Worm (Caenorhabditis elegans) whole organism, L1 larva: ENCODE measurements around the gene znf-593.
A peak's percentile ranks its signal among the peaks of the same experiment; 100 is the strongest.

Experiments
- C04F5.9 ChIP-seq: sonication (generic microtip); optimal IDR thresholded peaks from 2 replicates; lab custom pipeline; 2016; ENCODE audit warnings: missing genetic modification characterization, missing compliant biosample characterization
- C16A3.4 ChIP-seq: fragments of 150-350 bp; optimal IDR thresholded peaks from 2 replicates; lab custom pipeline; 2014; ENCODE audit warnings: missing biosample characterization, missing genetic modification characterization
- Y116A8C.19 ChIP-seq: sonication (generic microtip); optimal IDR thresholded peaks from 2 replicates; lab custom pipeline; 2016; ENCODE audit warnings: missing compliant biosample characterization, missing genetic modification characterization, borderline replicate concordance
- alr-1 ChIP-seq: fragments of 200-800 bp; sonication (Bioruptor generic); optimal IDR thresholded peaks from 2 replicates; lab custom pipeline; 2018; ENCODE audit warnings: borderline replicate concordance, mild to moderate bottlenecking, missing genetic modification characterization, missing compliant biosample characterization
- blmp-1 ChIP-seq: fragments of 150-350 bp; optimal IDR thresholded peaks from 2 replicates; lab custom pipeline; 2014; ENCODE audit warnings: missing biosample characterization, missing genetic modification characterization
- ceh-8 ChIP-seq: fragments of 200-800 bp; sonication (Bioruptor generic); optimal IDR thresholded peaks from 2 replicates; lab custom pipeline; 2018; ENCODE audit warnings: mild to moderate bottlenecking, missing genetic modification characterization, moderate library complexity, missing compliant biosample characterization
- dpl-1 ChIP-seq, 3 experiments: fragments of 150-350 bp in 2 of 3; sonication (generic microtip) in 1 of 3; optimal IDR thresholded peaks; 2 replicates each; lab custom pipeline; 2014 to 2017; ENCODE audit warnings: missing biosample characterization in 3 of 3, missing genetic modification characterization in 3 of 3, missing genetic modification reagents in 3 of 3
- dsc-1 ChIP-seq: sonication (generic microtip); optimal IDR thresholded peaks from 2 replicates; lab custom pipeline; 2016; ENCODE audit warnings: mild to moderate bottlenecking, missing genetic modification characterization, missing compliant biosample characterization
- efl-1 ChIP-seq, 4 experiments: fragments of 150-350 bp; optimal IDR thresholded peaks in 3 of 4; peaks in 1 of 4; 1 replicate in 1 of 4; 2 replicates in 3 of 4; lab custom pipeline; 2014; ENCODE audit warnings: missing biosample characterization in 2 of 4, missing genetic modification characterization in 2 of 4, missing genetic modification reagents in 2 of 4
- efl-3 ChIP-seq: fragments of 200-800 bp; sonication (Bioruptor generic); optimal IDR thresholded peaks from 2 replicates; lab custom pipeline; 2018; ENCODE audit warnings: mild to moderate bottlenecking, missing genetic modification characterization, missing compliant biosample characterization
- egl-13 ChIP-seq: sonication (generic microtip); optimal IDR thresholded peaks from 2 replicates; lab custom pipeline; 2016; ENCODE audit warnings: missing genotype, missing genetic modification reagents, missing genetic modification characterization, missing compliant biosample characterization
- egl-27 ChIP-seq, 2 experiments: fragments of 150-350 bp in 1 of 2; sonication (generic microtip); optimal IDR thresholded peaks; 3 replicates each; lab custom pipeline; 2017 to 2018; ENCODE audit warnings: missing biosample characterization in 2 of 2, missing genetic modification characterization in 2 of 2, missing genetic modification reagents in 2 of 2
- elt-3 ChIP-seq, 6 experiments: fragments of 150-350 bp in 1 of 6; sonication (generic microtip); optimal IDR thresholded peaks; 2 replicates each; lab custom pipeline; 2017 to 2018; ENCODE audit warnings: missing biosample characterization in 6 of 6, missing genetic modification characterization in 6 of 6, inconsistent platforms in 1 of 6
- ets-5 ChIP-seq: fragments of 200-800 bp; sonication (Bioruptor generic); IDR thresholded peaks from 2 replicates; pipeline ENCODE4 v1.3.6; 2022; ENCODE audit warnings: missing genetic modification characterization, missing compliant biosample characterization
- fkh-10 ChIP-seq: sonication (generic microtip); optimal IDR thresholded peaks from 2 replicates; lab custom pipeline; 2017; ENCODE audit warnings: missing biosample characterization, missing genetic modification reagents, missing genetic modification characterization
- fkh-4 ChIP-seq: sonication (generic microtip); optimal IDR thresholded peaks from 2 replicates; lab custom pipeline; 2016; ENCODE audit warnings: missing compliant biosample characterization, missing genetic modification characterization, borderline replicate concordance
- fkh-8 ChIP-seq: sonication (generic microtip); optimal IDR thresholded peaks from 2 replicates; lab custom pipeline; 2016; ENCODE audit warnings: mild to moderate bottlenecking, missing genetic modification characterization, missing compliant biosample characterization
- fos-1 ChIP-seq: fragments of 150-350 bp; optimal IDR thresholded peaks from 2 replicates; lab custom pipeline; 2014; ENCODE audit warnings: missing biosample characterization, missing genetic modification characterization
- grh-1 ChIP-seq: fragments of 200-800 bp; sonication (Bioruptor generic); IDR thresholded peaks from 2 replicates; pipeline ENCODE4 v1.3.6; 2022; ENCODE audit warnings: missing genetic modification reagents, missing genetic modification characterization, missing compliant biosample characterization
- hlh-17 ChIP-seq: fragments of 200-800 bp; sonication (Bioruptor generic); optimal IDR thresholded peaks from 2 replicates; lab custom pipeline; 2018; ENCODE audit warnings: missing genetic modification characterization, mild to moderate bottlenecking, missing compliant biosample characterization, moderate library complexity, borderline replicate concordance
- hpl-2 ChIP-seq: fragments of 150-350 bp; optimal IDR thresholded peaks from 2 replicates; lab custom pipeline; 2014; ENCODE audit warnings: missing biosample characterization, missing genetic modification reagents, missing genetic modification characterization
- irx-1 ChIP-seq: sonication (generic microtip); optimal IDR thresholded peaks from 2 replicates; lab custom pipeline; 2016; ENCODE audit warnings: missing genetic modification characterization, missing compliant biosample characterization
- jun-1 ChIP-seq: fragments of 150-350 bp; optimal IDR thresholded peaks from 2 replicates; lab custom pipeline; 2014; ENCODE audit warnings: missing biosample characterization, missing genetic modification reagents, missing genetic modification characterization
- lin-13 ChIP-seq: fragments of 150-350 bp; optimal IDR thresholded peaks from 2 replicates; lab custom pipeline; 2014; ENCODE audit warnings: missing biosample characterization, missing genetic modification reagents, missing genetic modification characterization
- lin-15B ChIP-seq: fragments of 150-350 bp; sonication (generic microtip); optimal IDR thresholded peaks from 3 replicates; lab custom pipeline; 2014; ENCODE audit warnings: missing biosample characterization, missing genetic modification characterization
- lin-35 ChIP-seq, 2 experiments: fragments of 150-350 bp; optimal IDR thresholded peaks; 2 replicates each; lab custom pipeline; 2014; ENCODE audit warnings: missing biosample characterization in 2 of 2, missing genetic modification characterization in 2 of 2, missing genetic modification reagents in 2 of 2
- lin-39 ChIP-seq: fragments of 150-350 bp; optimal IDR thresholded peaks from 2 replicates; lab custom pipeline; 2014; ENCODE audit warnings: missing biosample characterization, missing genetic modification reagents, missing genetic modification characterization
- lir-3 ChIP-seq: sonication (generic microtip); optimal IDR thresholded peaks from 2 replicates; lab custom pipeline; 2016; ENCODE audit warnings: mild to moderate bottlenecking, missing genetic modification characterization, moderate library complexity, missing compliant biosample characterization; ENCODE audit not compliant: poor library complexity
- mdl-1 ChIP-seq, 2 experiments: fragments of 150-350 bp; optimal IDR thresholded peaks; 2 replicates each; lab custom pipeline; 2014 to 2017; ENCODE audit warnings: missing biosample characterization in 2 of 2, missing genetic modification characterization in 2 of 2, inconsistent platforms in 1 of 2
- mef-2 ChIP-seq: fragments of 150-350 bp; optimal IDR thresholded peaks from 2 replicates; lab custom pipeline; 2014; ENCODE audit warnings: missing biosample characterization, missing genetic modification characterization
- nhr-11 ChIP-seq: fragments of 150-350 bp; optimal IDR thresholded peaks from 2 replicates; lab custom pipeline; 2014; ENCODE audit warnings: missing biosample characterization, missing genetic modification characterization
- nhr-19 ChIP-seq: fragments of 200-800 bp; sonication (Bioruptor generic); conservative IDR thresholded peaks from 2 replicates; pipeline ENCODE4 v1.3.6; 2022; ENCODE audit warnings: missing genetic modification characterization, missing compliant biosample characterization
- nhr-20 ChIP-seq: sonication (generic microtip); optimal IDR thresholded peaks from 2 replicates; lab custom pipeline; 2016; ENCODE audit warnings: mild to moderate bottlenecking, missing genetic modification characterization, missing compliant biosample characterization
- nhr-47 ChIP-seq: sonication (generic microtip); optimal IDR thresholded peaks from 2 replicates; lab custom pipeline; 2016; ENCODE audit warnings: mild to moderate bottlenecking, missing genetic modification characterization, moderate library complexity, missing compliant biosample characterization
- nhr-84 ChIP-seq: sonication (generic microtip); optimal IDR thresholded peaks from 2 replicates; lab custom pipeline; 2017; ENCODE audit warnings: missing biosample characterization, missing genetic modification characterization
- pag-3 ChIP-seq: sonication (generic microtip); optimal IDR thresholded peaks from 2 replicates; lab custom pipeline; 2017; ENCODE audit warnings: missing genetic modification characterization, mild to moderate bottlenecking, missing compliant biosample characterization, antibody characterized with exemption, borderline replicate concordance; ENCODE audit not compliant: insufficient read depth
- pax-3 ChIP-seq: fragments of 200-800 bp; sonication (Bioruptor generic); optimal IDR thresholded peaks from 2 replicates; lab custom pipeline; 2018; ENCODE audit warnings: mild to moderate bottlenecking, missing genetic modification characterization, moderate library complexity, missing compliant biosample characterization
- pqm-1 ChIP-seq: sonication (generic microtip); optimal IDR thresholded peaks from 3 replicates; lab custom pipeline; 2017; ENCODE audit warnings: missing biosample characterization, missing genetic modification characterization
- rnt-1 ChIP-seq: sonication (generic microtip); optimal IDR thresholded peaks from 2 replicates; lab custom pipeline; 2016; ENCODE audit warnings: mild to moderate bottlenecking, missing genetic modification characterization, moderate library complexity, missing compliant biosample characterization
- skn-1 ChIP-seq: fragments of 150-350 bp; optimal IDR thresholded peaks from 2 replicates; lab custom pipeline; 2014; ENCODE audit warnings: missing biosample characterization, missing genetic modification characterization
- snpc-4 ChIP-seq: fragments of 150-350 bp; optimal IDR thresholded peaks from 2 replicates; lab custom pipeline; 2014; ENCODE audit warnings: missing biosample characterization, missing genetic modification characterization
- snu-23 ChIP-seq: sonication (generic microtip); optimal IDR thresholded peaks from 2 replicates; lab custom pipeline; 2016; ENCODE audit warnings: missing genetic modification characterization, missing compliant biosample characterization
- sup-37 ChIP-seq: fragments of 200-800 bp; sonication (Bioruptor generic); optimal IDR thresholded peaks from 2 replicates; lab custom pipeline; 2018; ENCODE audit warnings: mild to moderate bottlenecking, missing genetic modification characterization, missing compliant biosample characterization
- swsn-7 ChIP-seq: sonication (generic microtip); optimal IDR thresholded peaks from 2 replicates; lab custom pipeline; 2016; ENCODE audit warnings: missing genetic modification characterization, missing compliant biosample characterization
- unc-130 ChIP-seq: fragments of 150-350 bp; optimal IDR thresholded peaks from 2 replicates; lab custom pipeline; 2017; ENCODE audit warnings: missing biosample characterization, missing genetic modification characterization, inconsistent platforms
- unc-98 ChIP-seq: fragments of 200-800 bp; sonication (Bioruptor generic); IDR thresholded peaks from 2 replicates; pipeline ENCODE4 v1.3.6; 2022; ENCODE audit warnings: missing genetic modification characterization, missing compliant biosample characterization
- vab-15 ChIP-seq: sonication (generic microtip); optimal IDR thresholded peaks from 2 replicates; lab custom pipeline; 2017; ENCODE audit warnings: missing genotype, mild to moderate bottlenecking, missing genetic modification characterization, missing compliant biosample characterization
- xbp-1 ChIP-seq: sonication (generic microtip); optimal IDR thresholded peaks from 2 replicates; lab custom pipeline; 2016; ENCODE audit warnings: missing genetic modification characterization, missing compliant biosample characterization
- zag-1 ChIP-seq: fragments of 150-350 bp; optimal IDR thresholded peaks from 2 replicates; lab custom pipeline; 2014; ENCODE audit warnings: missing biosample characterization, missing genetic modification characterization
- ztf-11 ChIP-seq, 2 experiments: sonication (generic microtip); optimal IDR thresholded peaks; 2 replicates each; lab custom pipeline; 2016 to 2017; ENCODE audit warnings: missing genetic modification characterization in 2 of 2, missing biosample characterization in 1 of 2, missing compliant biosample characterization in 1 of 2
- ztf-4 ChIP-seq: fragments of 150-350 bp; optimal IDR thresholded peaks from 2 replicates; lab custom pipeline; 2014; ENCODE audit warnings: missing biosample characterization, missing genetic modification characterization

Gene znf-593

DNA sequence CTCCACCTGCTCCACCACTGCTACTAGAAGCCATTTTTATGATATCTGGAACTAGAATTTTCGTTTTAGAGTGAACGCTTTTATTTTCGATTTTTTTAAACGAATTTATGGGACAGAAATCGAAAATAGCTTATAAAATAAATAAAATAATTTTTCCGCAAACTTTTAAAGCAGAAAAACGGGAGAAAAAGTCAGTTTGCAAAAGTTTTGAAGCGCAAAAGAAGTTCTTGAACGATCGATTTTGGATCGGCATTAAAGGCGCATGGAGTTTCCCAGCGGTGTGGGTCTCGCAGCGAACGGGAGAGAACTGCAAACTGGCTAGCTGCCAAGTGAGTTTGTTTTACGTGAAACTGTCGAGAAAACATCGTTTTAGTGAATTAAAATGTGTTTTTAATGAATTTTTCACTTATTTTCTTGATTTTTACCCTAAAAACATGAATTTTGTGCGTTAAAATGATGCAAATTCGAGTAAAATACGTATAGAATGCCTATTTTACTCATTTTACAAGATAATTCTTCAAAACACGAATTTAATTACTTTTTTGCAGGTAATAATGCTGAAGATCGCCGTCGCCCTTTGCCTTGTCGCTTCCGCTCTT, 1.8 kb upstream of the znf-593 start, which contains the start of the genes ccf-1 and trap-4 (continued):
- TF ChIP-seq Y116A8C.19 (tag; lab: Kevin White, UChicago) (no peak), nhr-20 (peak; percentile 46), fos-1 (tag; lab: Kevin White, UChicago) (no peak), fkh-4 (tag; lab: Kevin White, UChicago) (no peak), mef-2 (tag; lab: Kevin White, UChicago) (no peak), xbp-1 (tag; lab: Kevin White, UChicago) (peak; percentile 40), fkh-8 (tag; lab: Kevin White, UChicago) (peak; percentile 7), zag-1 (no peak), ceh-8 (GFP tag; lab: Kevin White, UChicago) (no peak), jun-1 (tag; lab: Kevin White, UChicago) (peak; percentile 29), rnt-1 (peak; percentile 47), alr-1 (tag; lab: Kevin White, UChicago) (no peak), sup-37 (GFP tag; lab: Kevin White, UChicago) (no peak), skn-1 (tag; lab: Kevin White, UChicago) (peak; percentile 44), swsn-7 (tag; lab: Kevin White, UChicago) (peak; percentile 6), snu-23 (GFP tag; lab: Kevin White, UChicago) (peak; percentile 60), blmp-1 (tag; lab: Kevin White, UChicago) (peak; percentile 66), nhr-11 (tag; lab: Kevin White, UChicago) (no peak), C16A3.4 (tag; lab: Kevin White, UChicago) (peak; percentile 48), pag-3 (tag; lab: Kevin White, UChicago) (no peak), hlh-17 (GFP tag; lab: Kevin White, UChicago) (no peak), hpl-2 (GFP tag; lab: Kevin White, UChicago) (no peak), nhr-47 (tag; lab: Kevin White, UChicago) (peak; percentile 52), grh-1 (no peak), dsc-1 (tag; lab: Kevin White, UChicago) (peak; percentile 35), lin-35 (GFP tag; optimal IDR thresholded peaks at IDR 0.05; lab: Kevin White, UChicago) (peak; percentile 67 to 84), mdl-1 (tag; optimal IDR thresholded peaks at IDR 0.05; lab: Kevin White, UChicago) (no peak), ets-5 (GFP tag; lab: Robert Waterston, UW) (no peak), pax-3 (tag; lab: Kevin White, UChicago) (no peak), unc-130 (tag; lab: Kevin White, UChicago) (peak; percentile 13), fkh-10 (GFP tag; lab: Kevin White, UChicago) (no peak), lin-13 (GFP tag; lab: Kevin White, UChicago) (peak; percentile 55), lir-3 (no peak), egl-27 (tag; optimal IDR thresholded peaks at IDR 0.05; lab: Kevin White, UChicago) (no peak), C04F5.9 (tag; lab: Kevin White, UChicago) (no peak), dpl-1 (GFP tag; optimal IDR thresholded peaks at IDR 0.05; lab: Kevin White, UChicago) (peak; percentile 51 to 72 (median 65)), egl-13 (tag; lab: Kevin White, UChicago) (no peak), unc-98 (no peak), lin-15B (peak; percentile 16), ztf-4 (peak; percentile 20), snpc-4 (tag; lab: Kevin White, UChicago) (peak; percentile 25), pqm-1 (no peak), vab-15 (tag; lab: Kevin White, UChicago) (no peak), lin-39 (tag; lab: Kevin White, UChicago) (no peak), nhr-19 (no peak; the same call in 1 of the 2 replicates), nhr-84 (tag; lab: Kevin White, UChicago) (no peak), elt-3 (tag; optimal IDR thresholded peaks at IDR 0.05; lab: Kevin White, UChicago) (peak in 2 of 6 experiments; percentile 26 to 48), ztf-11 (tag; optimal IDR thresholded peaks at IDR 0.05; lab: Kevin White, UChicago) (no peak), efl-1 (optimal IDR thresholded peaks at IDR 0.05; lab: Kevin White, UChicago) (peak; percentile 67 to 76), efl-1 (GFP tag; optimal IDR thresholded peaks at IDR 0.05 in 1 of 2; lab: Kevin White, UChicago) (peak; percentile 62 to 94), irx-1 (tag; lab: Kevin White, UChicago) (no peak), efl-3 (no peak)
